ENCODE assay signal across 4 fruit fly cellular contexts in genomic region chr3R:21199953-21200368, dm6.
TF ChIP-seq lines count a peak whose summit lies in the region.

No protein-coding gene starts in this region.

TF ChIP-seq in whole organism, adult, 20 proteins besides CTCF, POLR2A, EP300 and RAD21 (continued from another document):
- peak; percentile 18 for TF ChIP-seq CG5204 (GFP tag; optimal IDR thresholded peaks at IDR 0.05; lab: Kevin White, UChicago)
TF ChIP-seq in whole organism, adult: peak in this region for 5.

TF ChIP-seq in whole organism, embryonic, 481 proteins besides CTCF, POLR2A, EP300 and RAD21 (continued from another document and continues in another):
- TF ChIP-seq HmgZ (tag; optimal IDR thresholded peaks at IDR 0.05; lab: Kevin White, UChicago) (no peak), CG1233 (GFP tag; optimal IDR thresholded peaks at IDR 0.05; lab: Kevin White, UChicago) (no peak), Antp (GFP tag; optimal IDR thresholded peaks at IDR 0.05; lab: Kevin White, UChicago) (peak; percentile 11), Doc2 (GFP tag; IDR thresholded peaks at IDR 0.05; lab: Robert Waterston, UW) (no peak), crp (GFP tag; optimal IDR thresholded peaks at IDR 0.05; lab: Kevin White, UChicago) (no peak), CG4328 (GFP tag; optimal IDR thresholded peaks at IDR 0.05; lab: Kevin White, UChicago) (no peak), CG7271 (tag; optimal IDR thresholded peaks at IDR 0.05; lab: Kevin White, UChicago) (no peak), CG4282 (GFP tag; optimal IDR thresholded peaks at IDR 0.05; lab: Kevin White, UChicago) (no peak), MESR4 (GFP tag; optimal IDR thresholded peaks at IDR 0.05; lab: Kevin White, UChicago) (no peak), NC2α (GFP tag; optimal IDR thresholded peaks at IDR 0.05; lab: Kevin White, UChicago) (no peak), CG12769 (tag; optimal IDR thresholded peaks at IDR 0.05; lab: Kevin White, UChicago) (no peak), bowl (GFP tag; IDR thresholded peaks at IDR 0.05; lab: Robert Waterston, UW) (no peak), CG14667 (GFP tag; IDR thresholded peaks at IDR 0.05; lab: Robert Waterston, UW) (no peak), CG14050 (GFP tag; IDR thresholded peaks at IDR 0.05; lab: Robert Waterston, UW) (peak; percentile 48; the same call in 1 of the 3 replicates), CG8765 (GFP tag; IDR thresholded peaks at IDR 0.05; lab: Robert Waterston, UW) (0 out of 2 replicates have a peak, but pooled peaks have one; percentile 9), chn (GFP tag; optimal IDR thresholded peaks at IDR 0.05; lab: Kevin White, UChicago) (peak; percentile 19), exex (tag; optimal IDR thresholded peaks at IDR 0.05; lab: Kevin White, UChicago) (no peak), CG14965 (GFP tag; optimal IDR thresholded peaks at IDR 0.05; lab: Kevin White, UChicago; ENCODE audit: borderline replicate concordance) (no peak), ac (GFP tag; optimal IDR thresholded peaks at IDR 0.05; lab: Kevin White, UChicago) (no peak), CG31441 (GFP tag; IDR thresholded peaks at IDR 0.05; lab: Robert Waterston, UW) (peak; percentile 39), eyg (GFP tag; optimal IDR thresholded peaks at IDR 0.05; lab: Kevin White, UChicago) (no peak), bab2 (GFP tag; optimal IDR thresholded peaks at IDR 0.05; lab: Kevin White, UChicago) (peak; percentile 28), crc (GFP tag; optimal IDR thresholded peaks at IDR 0.05; lab: Kevin White, UChicago) (no peak), Vsx1 (GFP tag; optimal IDR thresholded peaks at IDR 0.05; lab: Kevin White, UChicago) (peak; percentile 29), tll (GFP tag; optimal IDR thresholded peaks at IDR 0.05; lab: Kevin White, UChicago) (no peak), gsb (GFP tag; IDR thresholded peaks at IDR 0.05; lab: Robert Waterston, UW) (no peak), HHEX (GFP tag; optimal IDR thresholded peaks at IDR 0.05; lab: Kevin White, UChicago) (no peak), H2.0 (GFP tag; IDR thresholded peaks at IDR 0.05; lab: Robert Waterston, UW) (no peak), hth (optimal IDR thresholded peaks at IDR 0.05; lab: Kevin White, UChicago) (no peak), Nf-YC (tag; optimal IDR thresholded peaks at IDR 0.05; lab: Kevin White, UChicago) (no peak), prd (optimal IDR thresholded peaks at IDR 0.05; lab: Kevin White, UChicago) (no peak), prd (GFP tag; IDR thresholded peaks at IDR 0.05; lab: Robert Waterston, UW) (peak; percentile 38; the same call in 2 of the 3 replicates), lbe (GFP tag; optimal IDR thresholded peaks at IDR 0.05; lab: Kevin White, UChicago) (no peak), Optix (GFP tag; IDR thresholded peaks at IDR 0.05; lab: Robert Waterston, UW) (0 out of 3 replicates have a peak, but pooled peaks have one; percentile 14), TFAM (GFP tag; optimal IDR thresholded peaks at IDR 0.05; lab: Kevin White, UChicago) (no peak), Dp (GFP tag; optimal IDR thresholded peaks at IDR 0.05; lab: Kevin White, UChicago) (no peak), Rx (GFP tag; IDR thresholded peaks at IDR 0.05; lab: Robert Waterston, UW) (no peak), ash1 (GFP tag; optimal IDR thresholded peaks at IDR 0.05; lab: Kevin White, UChicago) (no peak), CHES-1-like (GFP tag; optimal IDR thresholded peaks at IDR 0.05; lab: Kevin White, UChicago) (no peak), Dek (tag; optimal IDR thresholded peaks at IDR 0.05; lab: Kevin White, UChicago) (no peak), CG2875 (GFP tag; optimal IDR thresholded peaks at IDR 0.05; lab: Kevin White, UChicago) (peak; percentile 34), CG10274 (GFP tag; optimal IDR thresholded peaks at IDR 0.05; lab: Kevin White, UChicago) (no peak), CG11504 (tag; optimal IDR thresholded peaks at IDR 0.05; lab: Kevin White, UChicago) (peak; percentile 31), CG17912 (GFP tag; optimal IDR thresholded peaks at IDR 0.05; lab: Kevin White, UChicago) (peak; percentile 3)

TF ChIP-seq in whole organism, prepupa, 60 proteins besides CTCF, POLR2A, EP300 and RAD21 (continued from another document):
- TF ChIP-seq CG9139 (GFP tag; optimal IDR thresholded peaks at IDR 0.05; lab: Kevin White, UChicago): no peak
- TF ChIP-seq CG1621 (tag; optimal IDR thresholded peaks at IDR 0.05; lab: Kevin White, UChicago): peak; percentile 35
- no peak for TF ChIP-seq fkh (GFP tag; optimal IDR thresholded peaks at IDR 0.05; lab: Kevin White, UChicago)
- peak; percentile 8 for TF ChIP-seq CG6808 (GFP tag; optimal IDR thresholded peaks at IDR 0.05; lab: Kevin White, UChicago)
- TF ChIP-seq fd59A (GFP tag; optimal IDR thresholded peaks at IDR 0.05; lab: Kevin White, UChicago): peak; percentile 47
- peak; percentile 67 for TF ChIP-seq CG4318 (GFP tag; optimal IDR thresholded peaks at IDR 0.05; lab: Kevin White, UChicago)
- TF ChIP-seq CG11902 (GFP tag; optimal IDR thresholded peaks at IDR 0.05; lab: Kevin White, UChicago): peak; percentile 20
- peak; percentile 75 for TF ChIP-seq eg (GFP tag; IDR thresholded peaks at IDR 0.05; lab: Robert Waterston, UW)
- TF ChIP-seq esn (GFP tag; optimal IDR thresholded peaks at IDR 0.05; lab: Kevin White, UChicago): peak; percentile 73
- TF ChIP-seq acj6 (GFP tag; optimal IDR thresholded peaks at IDR 0.05; lab: Kevin White, UChicago): peak; percentile 78
- peak; percentile 42 for TF ChIP-seq Sox102F (GFP tag; optimal IDR thresholded peaks at IDR 0.05; lab: Kevin White, UChicago)
- peak; percentile 35 to 37 for TF ChIP-seq ss (GFP tag; optimal IDR thresholded peaks at IDR 0.05; lab: Kevin White, UChicago)
- peak; percentile 78 for TF ChIP-seq OdsH (GFP tag; optimal IDR thresholded peaks at IDR 0.05; lab: Kevin White, UChicago)
- TF ChIP-seq net (GFP tag; optimal IDR thresholded peaks at IDR 0.05; lab: Kevin White, UChicago): peak; percentile 83
- peak; percentile 40; the same call in 1 of the 3 replicates for TF ChIP-seq CG6163 (GFP tag; IDR thresholded peaks at IDR 0.05; lab: Robert Waterston, UW)
- TF ChIP-seq CG11294 (GFP tag; IDR thresholded peaks at IDR 0.05; lab: Robert Waterston, UW): peak; percentile 64; the same call in 1 of the 2 replicates
- TF ChIP-seq CG7368 (GFP tag; optimal IDR thresholded peaks at IDR 0.05; lab: Kevin White, UChicago): peak; percentile 31
- TF ChIP-seq CG10631 (GFP tag; optimal IDR thresholded peaks at IDR 0.05; lab: Kevin White, UChicago): peak; percentile 77
- TF ChIP-seq CG3032 (tag; optimal IDR thresholded peaks at IDR 0.05; lab: Kevin White, UChicago): peak; percentile 49
- peak; percentile 59 for TF ChIP-seq Ets96B (tag; optimal IDR thresholded peaks at IDR 0.05; lab: Kevin White, UChicago)
- no peak for TF ChIP-seq Hr38 (GFP tag; optimal IDR thresholded peaks at IDR 0.05; lab: Kevin White, UChicago)
- peak; percentile 63 for TF ChIP-seq CG11762 (GFP tag; optimal IDR thresholded peaks at IDR 0.05; lab: Kevin White, UChicago; ENCODE audit: insufficient read depth)
- TF ChIP-seq CG16779 (tag; optimal IDR thresholded peaks at IDR 0.05; lab: Kevin White, UChicago): peak; percentile 42
- TF ChIP-seq dsx (GFP tag; optimal IDR thresholded peaks at IDR 0.05; lab: Kevin White, UChicago; ENCODE audit: poor library complexity, severe bottlenecking): peak; percentile 66
- TF ChIP-seq Blimp-1 (GFP tag; optimal IDR thresholded peaks at IDR 0.05; lab: Kevin White, UChicago): no peak
- TF ChIP-seq Eip93F (GFP tag; optimal IDR thresholded peaks at IDR 0.05; lab: Kevin White, UChicago): peak; percentile 58
- peak; percentile 39 for TF ChIP-seq dac (GFP tag; optimal IDR thresholded peaks at IDR 0.05; lab: Kevin White, UChicago)
- TF ChIP-seq Met (GFP tag; optimal IDR thresholded peaks at IDR 0.05; lab: Kevin White, UChicago): peak; percentile 62
- peak; percentile 35 for TF ChIP-seq Lpt (GFP tag; optimal IDR thresholded peaks at IDR 0.05; lab: Kevin White, UChicago)
- no peak for TF ChIP-seq CG6854 (GFP tag; optimal IDR thresholded peaks at IDR 0.05; lab: Kevin White, UChicago)
- TF ChIP-seq vri (GFP tag; optimal IDR thresholded peaks at IDR 0.05; lab: Kevin White, UChicago): no peak
- TF ChIP-seq Eip78C (GFP tag; lab: Kevin White, UChicago): peak; percentile 88
- peak; percentile 25 for TF ChIP-seq Sox15 (GFP tag; optimal IDR thresholded peaks at IDR 0.05; lab: Kevin White, UChicago)
- peak; percentile 82 for TF ChIP-seq Eip75B (GFP tag; optimal IDR thresholded peaks at IDR 0.05; lab: Kevin White, UChicago)
- peak; percentile 81 for TF ChIP-seq CG8119 (GFP tag; IDR thresholded peaks at IDR 0.05; lab: Robert Waterston, UW)
- peak; percentile 85 for TF ChIP-seq Hr4 (GFP tag; optimal IDR thresholded peaks at IDR 0.05; lab: Kevin White, UChicago)
- TF ChIP-seq Sox14 (GFP tag; optimal IDR thresholded peaks at IDR 0.05; lab: Kevin White, UChicago): peak; percentile 62
- TF ChIP-seq CG8319 (GFP tag; optimal IDR thresholded peaks at IDR 0.05; lab: Kevin White, UChicago): peak; percentile 23
- TF ChIP-seq CG31627 (GFP tag; optimal IDR thresholded peaks at IDR 0.05; lab: Kevin White, UChicago): peak; percentile 62
- peak; percentile 26 for TF ChIP-seq CG34406 (GFP tag; optimal IDR thresholded peaks at IDR 0.05; lab: Kevin White, UChicago)

TF ChIP-seq in whole organism, pupa, 21 proteins besides CTCF, POLR2A, EP300 and RAD21 (continued from another document):
- peak; percentile 50; the same call in 1 of the 3 replicates for TF ChIP-seq CG4496 (GFP tag; IDR thresholded peaks at IDR 0.05; lab: Robert Waterston, UW)
